Worm (Caenorhabditis elegans) whole organism, early embryonic: ENCODE measurements around the gene Y15E3A.4.

Experiments used
- F13C5.2 ChIP-seq: sonication (generic microtip); optimal IDR thresholded peaks from 2 replicates; lab custom pipeline; 2017; ENCODE audit warnings: mild to moderate bottlenecking, missing genetic modification characterization, inconsistent platforms, missing compliant biosample characterization
- aly-1 ChIP-seq: sonication (generic microtip); optimal IDR thresholded peaks from 2 replicates; lab custom pipeline; 2016; ENCODE audit warnings: missing genetic modification characterization, missing compliant biosample characterization
- ama-1 ChIP-seq: fragments of 150-350 bp; optimal IDR thresholded peaks from 2 replicates; lab custom pipeline; 2014
- ceh-13 ChIP-seq: fragments of 200-800 bp; sonication (Bioruptor generic); optimal IDR thresholded peaks from 2 replicates; lab custom pipeline; 2018; ENCODE audit warnings: mild to moderate bottlenecking, missing genetic modification characterization, missing compliant biosample characterization
- ets-7 ChIP-seq: sonication (generic microtip); optimal IDR thresholded peaks from 2 replicates; lab custom pipeline; 2016; ENCODE audit warnings: missing genotype, missing genetic modification characterization, missing compliant biosample characterization
- flt-1 ChIP-seq: fragments of 200-800 bp; sonication (Bioruptor generic); IDR thresholded peaks from 2 replicates; pipeline ENCODE4 v1.3.6; 2022; ENCODE audit warnings: missing genetic modification characterization, missing compliant biosample characterization
- hmg-4 ChIP-seq: fragments of 200-800 bp; sonication (Bioruptor generic); optimal IDR thresholded peaks from 2 replicates; lab custom pipeline; 2018; ENCODE audit warnings: mild to moderate bottlenecking, missing genetic modification characterization, missing compliant biosample characterization
- hnd-1 ChIP-seq: sonication (generic microtip); optimal IDR thresholded peaks from 2 replicates; lab custom pipeline; 2016; ENCODE audit warnings: missing genetic modification characterization, missing compliant biosample characterization
- scrt-1 ChIP-seq: fragments of 200-800 bp; sonication (Bioruptor generic); IDR thresholded peaks from 2 replicates; pipeline ENCODE4 v1.3.6; 2022; ENCODE audit warnings: missing genetic modification characterization, missing compliant biosample characterization
- sea-1 ChIP-seq: fragments of 200-800 bp; sonication (Bioruptor generic); conservative IDR thresholded peaks from 2 replicates; pipeline ENCODE4 v1.3.6; 2022; ENCODE audit warnings: missing genetic modification characterization, missing compliant biosample characterization
- tbx-37 ChIP-seq: fragments of 200-800 bp; sonication (Bioruptor generic); conservative IDR thresholded peaks from 2 replicates; pipeline ENCODE4 v1.3.6; 2022; ENCODE audit warnings: missing genetic modification reagents, missing genetic modification characterization, missing compliant biosample characterization

DNA sequence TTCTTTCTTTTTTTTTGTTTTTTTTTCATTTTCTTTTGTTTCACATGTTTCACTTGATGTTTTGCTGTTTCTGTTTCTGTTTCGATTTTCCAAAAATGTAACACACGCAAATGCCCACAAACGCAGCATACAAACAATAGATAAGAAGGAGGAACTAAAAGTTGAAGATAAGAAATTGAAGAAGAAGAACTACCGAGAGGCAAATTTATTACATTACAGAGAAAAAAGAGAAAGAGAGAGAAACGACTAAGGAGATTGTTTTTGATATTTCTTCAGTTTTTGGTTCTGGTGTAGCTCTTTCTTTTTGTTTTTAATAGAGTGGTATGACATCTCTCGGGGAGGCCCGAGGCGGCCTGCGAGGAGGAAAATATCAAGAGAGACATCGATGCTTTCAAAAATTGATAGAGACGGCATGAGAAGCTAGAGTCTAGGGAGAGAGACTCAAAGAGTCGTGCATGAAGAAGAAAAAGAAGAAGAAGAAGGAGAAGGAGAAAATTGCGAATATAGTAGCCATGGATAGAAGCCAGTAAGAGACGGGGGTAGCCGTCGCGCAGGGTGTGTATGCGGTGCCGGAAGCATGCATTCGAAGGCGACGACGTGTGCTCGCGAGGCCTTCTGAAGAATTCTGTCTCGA is 42.8 kb downstream of the Y15E3A.4 start:
- TF ChIP-seq flt-1 (no peak), ama-1 (lab: Kevin White, UChicago) (no peak), F13C5.2 (tag; lab: Kevin White, UChicago) (no peak), aly-1 (tag; lab: Kevin White, UChicago) (no peak), hnd-1 (no peak), ets-7 (tag; lab: Kevin White, UChicago) (no peak), sea-1 (GFP tag; lab: Robert Waterston, UW) (no peak), tbx-37 (GFP tag; lab: Robert Waterston, UW) (no peak), scrt-1 (GFP tag; lab: Robert Waterston, UW) (no peak), ceh-13 (GFP tag; lab: Kevin White, UChicago) (no peak), hmg-4 (peak; percentile 17)
